Fruit fly (Drosophila melanogaster) whole organism, pupa: ENCODE data around the gene 4E-T.
"Not testable (repeated sequence)": the region's sequence is repeated elsewhere in the genome, so short reads cannot be mapped to it uniquely, and the experiment has no call there.

Source experiments
- CG8159 ChIP-seq: fragments of 200-800 bp; sonication (Bioruptor generic); optimal IDR thresholded peaks from 3 replicates; lab custom pipeline; 2018; ENCODE audit warnings: missing biosample characterization, mild to moderate bottlenecking, missing genetic modification characterization, moderate library complexity
- EcR ChIP-seq: fragments of 200-800 bp; sonication (Bioruptor generic); optimal IDR thresholded peaks from 3 replicates; lab custom pipeline; 2019; ENCODE audit warnings: missing biosample characterization, missing genetic modification characterization, mild to moderate bottlenecking, moderate library complexity, missing genetic modification reagents
- fd96Ca ChIP-seq: fragments of 200-800 bp; sonication (Bioruptor generic); IDR thresholded peaks from 3 replicates; pipeline ENCODE4 v1.3.6; 2022; ENCODE audit warnings: missing biosample characterization, missing genetic modification characterization

DNA sequence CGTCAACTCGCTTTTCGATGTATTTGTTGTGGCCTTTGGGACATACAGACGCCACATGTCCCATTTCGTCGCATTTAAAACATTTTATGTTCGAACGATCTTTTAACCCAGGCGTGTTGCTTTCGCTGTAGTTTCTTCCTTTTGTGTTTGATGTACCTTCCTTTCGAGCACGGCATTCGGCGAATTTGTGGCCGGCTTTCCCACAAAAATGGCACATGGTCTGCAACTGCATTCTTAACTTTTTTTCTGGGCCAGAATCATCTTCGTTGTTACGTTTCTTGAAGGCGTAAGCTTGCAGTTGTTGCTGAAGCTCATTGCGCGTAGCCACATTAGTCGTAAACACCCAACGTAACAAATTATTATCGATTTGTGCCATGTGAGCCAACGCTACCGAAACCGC is 46.0 kb downstream of the 4E-T start, which contains the start of gene unc-13:
- TF ChIP-seq EcR; CG8159 (tag; lab: Kevin White, UChicago); fd96Ca: not testable (repeated sequence)
